Worm (Caenorhabditis elegans) whole organism, L2 larva: ENCODE measurements around the gene srab-14.

Experiments used
- C34F6.9 ChIP-seq: fragments of 150-350 bp; optimal IDR thresholded peaks from 2 replicates; lab custom pipeline; 2014; ENCODE audit warnings: missing biosample characterization, missing genetic modification characterization
- F13H6.1 ChIP-seq: sonication (generic microtip); optimal IDR thresholded peaks from 2 replicates; lab custom pipeline; 2016; ENCODE audit warnings: missing genetic modification characterization, missing compliant biosample characterization
- R02D3.7 ChIP-seq: fragments of 150-350 bp; optimal IDR thresholded peaks from 2 replicates; lab custom pipeline; 2014; ENCODE audit warnings: missing biosample characterization, missing genetic modification characterization
- Y55F3AM.14 ChIP-seq: fragments of 200-800 bp; sonication (Bioruptor generic); optimal IDR thresholded peaks from 2 replicates; lab custom pipeline; 2018; ENCODE audit warnings: mild to moderate bottlenecking, missing genetic modification characterization, missing compliant biosample characterization
- ZK546.5 ChIP-seq: sonication (generic microtip); optimal IDR thresholded peaks from 2 replicates; lab custom pipeline; 2017; ENCODE audit warnings: missing biosample characterization, missing genetic modification characterization
- alr-1 ChIP-seq: fragments of 150-350 bp; optimal IDR thresholded peaks from 2 replicates; lab custom pipeline; 2014; ENCODE audit warnings: missing biosample characterization, missing genetic modification characterization
- aly-2 ChIP-seq: fragments of 150-350 bp; optimal IDR thresholded peaks from 2 replicates; lab custom pipeline; 2014; ENCODE audit warnings: missing biosample characterization, missing genetic modification characterization
- ama-1 ChIP-seq: fragments of 150-350 bp; optimal IDR thresholded peaks from 2 replicates; lab custom pipeline; 2018; ENCODE audit warnings: inconsistent platforms
- blmp-1 ChIP-seq: sonication (generic microtip); optimal IDR thresholded peaks from 2 replicates; lab custom pipeline; 2017; ENCODE audit warnings: missing genetic modification characterization, mild to moderate bottlenecking, missing compliant biosample characterization, antibody characterized with exemption, moderate library complexity; ENCODE audit not compliant: insufficient read depth
- ceh-16 ChIP-seq: fragments of 150-350 bp; optimal IDR thresholded peaks from 2 replicates; lab custom pipeline; 2014; ENCODE audit warnings: missing biosample characterization, missing genetic modification characterization
- ceh-82 ChIP-seq: fragments of 150-350 bp; optimal IDR thresholded peaks from 2 replicates; lab custom pipeline; 2014; ENCODE audit warnings: missing biosample characterization, missing genetic modification characterization
- crh-2 ChIP-seq: sonication (generic microtip); optimal IDR thresholded peaks from 2 replicates; lab custom pipeline; 2017; ENCODE audit warnings: missing biosample characterization, missing genetic modification characterization
- dmd-4 ChIP-seq: sonication (generic microtip); optimal IDR thresholded peaks from 2 replicates; lab custom pipeline; 2017; ENCODE audit warnings: missing biosample characterization, missing genetic modification characterization
- egl-27 ChIP-seq: sonication (generic microtip); optimal IDR thresholded peaks from 3 replicates; lab custom pipeline; 2017; ENCODE audit warnings: missing biosample characterization, missing genetic modification reagents, missing genetic modification characterization
- elt-1 ChIP-seq: fragments of 150-350 bp; optimal IDR thresholded peaks from 2 replicates; lab custom pipeline; 2014; ENCODE audit warnings: missing biosample characterization, missing genetic modification characterization
- elt-3 ChIP-seq: sonication (generic microtip); optimal IDR thresholded peaks from 2 replicates; lab custom pipeline; 2017; ENCODE audit warnings: missing biosample characterization, missing genetic modification characterization
- fos-1 ChIP-seq: fragments of 150-350 bp; optimal IDR thresholded peaks from 2 replicates; lab custom pipeline; 2014; ENCODE audit warnings: missing biosample characterization, missing genetic modification characterization
- gmeb-1 ChIP-seq: fragments of 150-350 bp; optimal IDR thresholded peaks from 2 replicates; lab custom pipeline; 2014; ENCODE audit warnings: missing biosample characterization, missing genetic modification characterization
- lin-11 ChIP-seq: fragments of 150-350 bp; sonication (generic microtip); optimal IDR thresholded peaks from 2 replicates; lab custom pipeline; 2014; ENCODE audit warnings: missing biosample characterization, missing genetic modification characterization, inconsistent platforms, mixed read lengths
- lin-13 ChIP-seq: fragments of 150-350 bp; optimal IDR thresholded peaks from 2 replicates; lab custom pipeline; 2014; ENCODE audit warnings: missing biosample characterization, missing genetic modification reagents, missing genetic modification characterization
- lin-39 ChIP-seq: fragments of 150-350 bp; optimal IDR thresholded peaks from 2 replicates; lab custom pipeline; 2014; ENCODE audit warnings: missing biosample characterization, missing genetic modification reagents, missing genetic modification characterization
- lsy-2 ChIP-seq, 2 experiments: fragments of 150-350 bp in 1 of 2; sonication (generic microtip) in 1 of 2; optimal IDR thresholded peaks; 2 replicates each; lab custom pipeline; 2014 to 2017; ENCODE audit warnings: missing biosample characterization in 2 of 2, missing genetic modification characterization in 2 of 2
- mab-5 ChIP-seq: fragments of 150-350 bp; optimal IDR thresholded peaks from 2 replicates; lab custom pipeline; 2014; ENCODE audit warnings: missing biosample characterization, missing genetic modification characterization
- mbf-1 ChIP-seq: sonication (generic microtip); optimal IDR thresholded peaks from 2 replicates; lab custom pipeline; 2017; ENCODE audit warnings: missing biosample characterization, missing genetic modification characterization
- mdl-1 ChIP-seq, 2 experiments: fragments of 150-350 bp in 1 of 2; sonication (generic microtip) in 1 of 2; optimal IDR thresholded peaks; 2 replicates each; lab custom pipeline; 2017; ENCODE audit warnings: missing biosample characterization in 2 of 2, missing genetic modification characterization in 2 of 2
- nhr-10 ChIP-seq: sonication (generic microtip); optimal IDR thresholded peaks from 2 replicates; lab custom pipeline; 2017; ENCODE audit warnings: missing biosample characterization, missing genetic modification characterization
- nhr-11 ChIP-seq: fragments of 150-350 bp; optimal IDR thresholded peaks from 2 replicates; lab custom pipeline; 2014; ENCODE audit warnings: missing biosample characterization, missing genetic modification characterization
- nhr-12 ChIP-seq: fragments of 150-350 bp; optimal IDR thresholded peaks from 2 replicates; lab custom pipeline; 2014; ENCODE audit warnings: missing biosample characterization, missing genetic modification characterization
- nhr-129 ChIP-seq: fragments of 150-350 bp; optimal IDR thresholded peaks from 2 replicates; lab custom pipeline; 2014; ENCODE audit warnings: missing biosample characterization, missing genetic modification characterization
- nhr-21 ChIP-seq: fragments of 150-350 bp; optimal IDR thresholded peaks from 2 replicates; lab custom pipeline; 2014; ENCODE audit warnings: missing biosample characterization, missing genetic modification characterization
- nhr-23 ChIP-seq: fragments of 150-350 bp; optimal IDR thresholded peaks from 2 replicates; lab custom pipeline; 2014; ENCODE audit warnings: missing biosample characterization, missing genetic modification reagents, missing genetic modification characterization
- nhr-237 ChIP-seq: fragments of 150-350 bp; optimal IDR thresholded peaks from 2 replicates; lab custom pipeline; 2014; ENCODE audit warnings: missing biosample characterization, missing genetic modification characterization
- nhr-25 ChIP-seq: fragments of 150-350 bp; sonication (generic microtip); optimal IDR thresholded peaks from 3 replicates; lab custom pipeline; 2014; ENCODE audit warnings: missing biosample characterization, missing genetic modification characterization
- nhr-6 ChIP-seq: fragments of 150-350 bp; optimal IDR thresholded peaks from 2 replicates; lab custom pipeline; 2014; ENCODE audit warnings: missing biosample characterization, missing genetic modification characterization
- nhr-77 ChIP-seq: fragments of 150-350 bp; optimal IDR thresholded peaks from 2 replicates; lab custom pipeline; 2014; ENCODE audit warnings: missing biosample characterization, missing genetic modification characterization
- peb-1 ChIP-seq: fragments of 150-350 bp; optimal IDR thresholded peaks from 2 replicates; lab custom pipeline; 2014; ENCODE audit warnings: missing biosample characterization, missing genetic modification characterization
- sem-4 ChIP-seq: fragments of 150-350 bp; optimal IDR thresholded peaks from 2 replicates; lab custom pipeline; 2014; ENCODE audit warnings: missing biosample characterization, missing genetic modification reagents, missing genetic modification characterization
- skn-1 ChIP-seq: sonication (generic microtip); optimal IDR thresholded peaks from 2 replicates; lab custom pipeline; 2017; ENCODE audit warnings: missing biosample characterization, missing genetic modification characterization
- sma-3 ChIP-seq: sonication (generic microtip); optimal IDR thresholded peaks from 2 replicates; lab custom pipeline; 2016; ENCODE audit warnings: missing genetic modification reagents, missing genetic modification characterization, missing compliant biosample characterization
- sma-9 ChIP-seq, 2 experiments: fragments of 150-350 bp in 1 of 2; sonication (generic microtip) in 1 of 2; optimal IDR thresholded peaks; 2 replicates each; lab custom pipeline; 2014 to 2016; ENCODE audit warnings: missing genetic modification characterization in 2 of 2, mild to moderate bottlenecking in 1 of 2, missing biosample characterization in 1 of 2, missing compliant biosample characterization in 1 of 2, missing genetic modification reagents in 1 of 2, moderate library complexity in 1 of 2
- snpc-4 ChIP-seq: fragments of 150-350 bp; optimal IDR thresholded peaks from 2 replicates; lab custom pipeline; 2014; ENCODE audit warnings: missing biosample characterization, missing genetic modification characterization
- unc-39 ChIP-seq: fragments of 150-350 bp; optimal IDR thresholded peaks from 2 replicates; lab custom pipeline; 2014; ENCODE audit warnings: missing biosample characterization, missing genetic modification characterization
- unc-55 ChIP-seq: fragments of 150-350 bp; sonication (generic microtip); optimal IDR thresholded peaks from 3 replicates; lab custom pipeline; 2014; ENCODE audit warnings: missing biosample characterization, missing genetic modification reagents, missing genetic modification characterization
- unc-62 ChIP-seq: fragments of 150-350 bp; optimal IDR thresholded peaks from 2 replicates; lab custom pipeline; 2014; ENCODE audit warnings: missing biosample characterization, missing genetic modification reagents, missing genetic modification characterization
- zag-1 ChIP-seq: fragments of 150-350 bp; optimal IDR thresholded peaks from 2 replicates; lab custom pipeline; 2014; ENCODE audit warnings: missing biosample characterization, missing genetic modification characterization
- ztf-1 ChIP-seq: fragments of 200-800 bp; sonication (Bioruptor generic); conservative IDR thresholded peaks from 2 replicates; pipeline ENCODE4 v1.3.6; 2022; ENCODE audit warnings: missing genetic modification characterization, missing compliant biosample characterization
- ztf-11 ChIP-seq: sonication (generic microtip); optimal IDR thresholded peaks from 2 replicates; lab custom pipeline; 2017; ENCODE audit warnings: missing biosample characterization, missing genetic modification characterization
- ztf-4 ChIP-seq: fragments of 150-350 bp; optimal IDR thresholded peaks from 2 replicates; lab custom pipeline; 2014; ENCODE audit warnings: missing biosample characterization, missing genetic modification characterization

srab-14 gene

DNA sequence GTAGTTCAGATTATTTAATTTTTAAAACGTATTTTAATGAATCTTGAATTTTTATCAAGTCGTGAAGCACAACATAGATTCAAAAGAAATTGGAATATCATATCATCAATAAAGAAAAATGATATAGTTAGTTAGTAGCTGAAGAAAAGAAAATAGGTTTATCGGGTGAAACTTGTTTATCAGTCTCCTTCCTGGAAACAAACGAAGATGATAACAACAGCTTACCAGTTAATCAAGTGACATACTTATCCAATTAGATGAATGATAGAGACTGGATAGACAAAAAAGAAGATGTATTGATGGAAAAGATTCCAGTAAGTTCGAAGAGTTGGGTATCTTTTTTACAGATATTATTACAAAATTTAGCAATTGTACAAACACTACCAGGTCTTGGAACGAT lies 43.7 kb upstream of the srab-14 start:
- no peak for TF ChIP-seq Y55F3AM.14 (GFP tag; lab: Kevin White, UChicago)
- no peak for TF ChIP-seq peb-1 (tag; lab: Kevin White, UChicago)

DNA sequence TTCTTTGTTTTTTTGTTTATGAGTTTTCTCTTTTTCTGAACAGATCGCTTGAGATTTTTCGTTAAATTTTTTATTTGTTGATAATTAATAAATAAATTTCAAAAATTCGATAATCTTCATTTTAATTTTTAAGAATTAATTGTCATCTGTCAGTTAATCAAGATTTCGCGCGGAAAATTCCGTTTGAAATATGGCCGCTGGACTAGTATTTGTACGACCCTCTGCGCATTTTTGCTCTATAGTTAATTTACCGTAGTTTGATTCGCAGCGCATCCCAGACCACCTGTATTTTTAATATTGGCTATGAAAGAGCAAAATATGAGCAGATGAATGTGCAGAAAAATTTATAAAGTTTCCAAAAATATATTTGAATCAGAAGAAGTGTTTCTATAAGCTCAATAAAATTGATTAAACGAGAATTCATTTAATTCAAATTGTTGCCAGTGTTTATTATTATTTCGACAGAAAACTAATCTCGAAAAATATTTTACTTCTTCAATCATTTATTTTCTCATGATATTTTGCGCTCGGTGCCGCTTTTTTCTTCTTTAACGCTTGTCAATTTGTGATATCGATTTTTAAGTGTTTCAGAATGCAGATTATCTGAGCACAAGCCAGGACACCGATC lies 38.4 kb upstream of the srab-14 start, which contains the start of gene nfi-1:
Gene nfi-1, plus strand, starts transcription at position 578 of the 628 bp plus-strand sequence.
- TF ChIP-seq mdl-1 (tag; optimal IDR thresholded peaks at IDR 0.05; lab: Kevin White, UChicago), result no peak
- no peak for TF ChIP-seq nhr-6 (tag; lab: Kevin White, UChicago)
- TF ChIP-seq unc-55 (GFP tag; lab: Kevin White, UChicago), result peak; percentile 59
- TF ChIP-seq nhr-10, result no peak
- no peak for TF ChIP-seq nhr-237 (tag; lab: Kevin White, UChicago)
- TF ChIP-seq aly-2, result no peak
- TF ChIP-seq Y55F3AM.14 (GFP tag; lab: Kevin White, UChicago), result no peak
- peak; percentile 36 for TF ChIP-seq crh-2 (tag; lab: Kevin White, UChicago)
- no peak for TF ChIP-seq blmp-1 (tag; lab: Kevin White, UChicago)
- no peak for TF ChIP-seq skn-1 (tag; lab: Kevin White, UChicago)
- TF ChIP-seq unc-39 (tag; lab: Kevin White, UChicago), result no peak
- no peak for TF ChIP-seq nhr-77
- no peak for TF ChIP-seq ceh-16 (tag; lab: Kevin White, UChicago)
- TF ChIP-seq zag-1 (tag; lab: Kevin White, UChicago), result no peak
- peak; percentile 32 for TF ChIP-seq lin-13 (GFP tag; lab: Kevin White, UChicago)
- peak; percentile 18 for TF ChIP-seq sma-3
- no peak for TF ChIP-seq dmd-4 (tag; lab: Kevin White, UChicago)
- TF ChIP-seq nhr-25 (tag; lab: Kevin White, UChicago), result no peak
- no peak for TF ChIP-seq nhr-21 (tag; lab: Kevin White, UChicago)
- TF ChIP-seq F13H6.1, result no peak
- peak; percentile 3 to 95 for TF ChIP-seq lsy-2 (tag; optimal IDR thresholded peaks at IDR 0.05; lab: Kevin White, UChicago)
- TF ChIP-seq sma-9 (GFP tag; optimal IDR thresholded peaks at IDR 0.05; lab: Kevin White, UChicago), result peak; percentile 62
- TF ChIP-seq sma-9 (tag; optimal IDR thresholded peaks at IDR 0.05; lab: Kevin White, UChicago), result no peak
- no peak for TF ChIP-seq elt-1 (tag; lab: Kevin White, UChicago)
- peak; percentile 45 for TF ChIP-seq nhr-129
- TF ChIP-seq unc-62 (GFP tag; lab: Kevin White, UChicago), result no peak
- TF ChIP-seq nhr-11 (tag; lab: Kevin White, UChicago), result no peak
- TF ChIP-seq gmeb-1, result peak; percentile 27
- no peak for TF ChIP-seq lin-39
- no peak for TF ChIP-seq mbf-1 (tag; lab: Kevin White, UChicago)
- no peak for TF ChIP-seq alr-1 (tag; lab: Kevin White, UChicago)
- TF ChIP-seq egl-27, result no peak
- TF ChIP-seq ztf-1 (GFP tag; lab: Robert Waterston, UW), result no peak
- no peak for TF ChIP-seq nhr-12 (tag; lab: Kevin White, UChicago)
- TF ChIP-seq ZK546.5, result no peak
- no peak for TF ChIP-seq snpc-4 (tag; lab: Kevin White, UChicago)
- no peak for TF ChIP-seq R02D3.7 (tag; lab: Kevin White, UChicago)
- peak; percentile 70 for TF ChIP-seq C34F6.9 (tag; lab: Kevin White, UChicago)
- TF ChIP-seq fos-1, result no peak
- no peak for TF ChIP-seq peb-1 (tag; lab: Kevin White, UChicago)
- TF ChIP-seq ztf-4, result no peak
- TF ChIP-seq ama-1 (lab: Kevin White, UChicago), result no peak
- no peak for TF ChIP-seq lin-11 (tag; lab: Kevin White, UChicago)
- no peak for TF ChIP-seq ztf-11
- no peak for TF ChIP-seq mab-5 (tag; lab: Kevin White, UChicago)
- no peak for TF ChIP-seq elt-3
- no peak for TF ChIP-seq sem-4
- TF ChIP-seq nhr-23 (tag; lab: Kevin White, UChicago), result no peak
- no peak for TF ChIP-seq ceh-82 (tag; lab: Kevin White, UChicago)
